Worm (Caenorhabditis elegans) whole organism, early embryonic: ENCODE results near the gene mes-4.

Experiments used
- B0310.2 ChIP-seq: sonication (generic microtip); optimal IDR thresholded peaks from 2 replicates; lab custom pipeline; 2016; ENCODE audit warnings: mild to moderate bottlenecking, missing genetic modification characterization, missing compliant biosample characterization
- F13C5.2 ChIP-seq: sonication (generic microtip); optimal IDR thresholded peaks from 2 replicates; lab custom pipeline; 2017; ENCODE audit warnings: mild to moderate bottlenecking, missing genetic modification characterization, inconsistent platforms, missing compliant biosample characterization
- aly-1 ChIP-seq: sonication (generic microtip); optimal IDR thresholded peaks from 2 replicates; lab custom pipeline; 2016; ENCODE audit warnings: missing genetic modification characterization, missing compliant biosample characterization
- ama-1 ChIP-seq: fragments of 150-350 bp; optimal IDR thresholded peaks from 2 replicates; lab custom pipeline; 2014
- ceh-13 ChIP-seq: fragments of 200-800 bp; sonication (Bioruptor generic); optimal IDR thresholded peaks from 2 replicates; lab custom pipeline; 2018; ENCODE audit warnings: mild to moderate bottlenecking, missing genetic modification characterization, missing compliant biosample characterization
- ceh-36 ChIP-seq: sonication (generic microtip); optimal IDR thresholded peaks from 2 replicates; lab custom pipeline; 2016; ENCODE audit warnings: missing genetic modification characterization, inconsistent platforms, missing compliant biosample characterization
- ets-7 ChIP-seq: sonication (generic microtip); optimal IDR thresholded peaks from 2 replicates; lab custom pipeline; 2016; ENCODE audit warnings: missing genotype, missing genetic modification characterization, missing compliant biosample characterization
- flt-1 ChIP-seq: fragments of 200-800 bp; sonication (Bioruptor generic); IDR thresholded peaks from 2 replicates; pipeline ENCODE4 v1.3.6; 2022; ENCODE audit warnings: missing genetic modification characterization, missing compliant biosample characterization
- hmbx-1 ChIP-seq: sonication (generic microtip); optimal IDR thresholded peaks from 2 replicates; lab custom pipeline; 2016; ENCODE audit warnings: mild to moderate bottlenecking, missing genetic modification characterization, missing compliant biosample characterization
- hmg-4 ChIP-seq: fragments of 200-800 bp; sonication (Bioruptor generic); optimal IDR thresholded peaks from 2 replicates; lab custom pipeline; 2018; ENCODE audit warnings: mild to moderate bottlenecking, missing genetic modification characterization, missing compliant biosample characterization
- hnd-1 ChIP-seq: sonication (generic microtip); optimal IDR thresholded peaks from 2 replicates; lab custom pipeline; 2016; ENCODE audit warnings: missing genetic modification characterization, missing compliant biosample characterization
- pes-1 ChIP-seq: fragments of 200-800 bp; sonication (Bioruptor generic); IDR thresholded peaks from 2 replicates; pipeline ENCODE4 v1.3.6; 2022; ENCODE audit warnings: missing genetic modification reagents, missing genetic modification characterization, missing compliant biosample characterization
- scrt-1 ChIP-seq: fragments of 200-800 bp; sonication (Bioruptor generic); IDR thresholded peaks from 2 replicates; pipeline ENCODE4 v1.3.6; 2022; ENCODE audit warnings: missing genetic modification characterization, missing compliant biosample characterization
- sea-1 ChIP-seq: fragments of 200-800 bp; sonication (Bioruptor generic); conservative IDR thresholded peaks from 2 replicates; pipeline ENCODE4 v1.3.6; 2022; ENCODE audit warnings: missing genetic modification characterization, missing compliant biosample characterization
- tbx-11 ChIP-seq: fragments of 200-800 bp; sonication (Bioruptor generic); IDR thresholded peaks from 2 replicates; pipeline ENCODE4 v1.3.6; 2022; ENCODE audit warnings: missing genetic modification characterization, missing compliant biosample characterization
- tbx-37 ChIP-seq: fragments of 200-800 bp; sonication (Bioruptor generic); conservative IDR thresholded peaks from 2 replicates; pipeline ENCODE4 v1.3.6; 2022; ENCODE audit warnings: missing genetic modification reagents, missing genetic modification characterization, missing compliant biosample characterization
- tra-4 ChIP-seq: sonication (generic microtip); optimal IDR thresholded peaks from 2 replicates; lab custom pipeline; 2017; ENCODE audit warnings: missing genetic modification characterization, missing compliant biosample characterization

Gene mes-4

DNA sequence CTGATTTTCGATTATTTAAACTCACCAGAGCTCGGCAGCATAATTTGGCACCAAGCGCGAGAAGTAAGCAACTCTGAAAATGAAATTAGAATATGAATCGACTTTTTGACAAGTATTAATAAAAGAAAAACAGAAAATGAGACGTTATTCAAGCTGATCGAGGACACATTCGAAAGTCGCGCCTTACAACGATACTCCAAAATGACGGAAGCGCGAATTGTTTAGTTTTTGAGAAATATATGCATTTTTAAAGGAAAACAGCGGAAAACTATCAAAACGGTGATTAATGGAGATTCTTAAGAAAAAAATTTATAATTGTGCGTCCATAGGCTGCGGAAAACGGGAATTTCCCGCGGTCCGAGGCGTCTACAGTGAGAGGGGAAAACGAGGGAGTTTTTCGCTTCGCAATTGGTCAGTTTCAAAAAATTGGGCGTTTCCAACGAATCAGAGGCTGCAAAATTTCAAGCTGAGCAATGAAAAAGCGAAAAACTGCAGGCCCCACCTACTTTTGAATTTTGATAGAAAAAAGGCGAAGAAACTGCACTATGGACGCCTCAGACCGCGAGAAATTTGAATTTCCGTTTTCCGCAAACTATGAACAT, at the start of gene mes-4:
Gene mes-4 (minus strand): TSS at position 73 of the 602 bp plus-strand sequence.
- TF ChIP-seq F13C5.2 (tag; lab: Kevin White, UChicago) (peak; percentile 33), aly-1 (tag; lab: Kevin White, UChicago) (no peak)

DNA sequence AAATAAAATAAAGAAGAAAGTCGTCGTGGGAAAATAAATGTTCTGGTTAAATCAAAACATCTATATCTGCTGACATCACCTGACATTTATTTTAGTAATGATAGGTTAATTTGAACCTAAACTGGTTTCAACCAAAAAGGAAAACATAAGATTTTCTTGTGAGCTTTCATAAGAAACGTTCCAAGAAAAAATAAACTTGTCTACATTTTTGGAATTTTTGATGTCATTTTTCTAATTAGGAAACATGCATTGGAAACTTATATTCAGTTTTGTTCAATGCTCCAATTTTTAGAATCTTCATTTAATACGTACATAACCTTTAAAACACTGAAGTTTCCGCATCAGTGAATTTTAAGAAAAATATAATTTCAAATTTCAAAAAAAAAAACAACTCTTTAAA, 48.4 kb upstream of the mes-4 start:
- no peak for TF ChIP-seq ama-1 (lab: Kevin White, UChicago)
- TF ChIP-seq tbx-11 (GFP tag; lab: Robert Waterston, UW), result no peak
- TF ChIP-seq aly-1 (tag; lab: Kevin White, UChicago), result no peak
- TF ChIP-seq ceh-36 (tag; lab: Kevin White, UChicago), result no peak
- no peak for TF ChIP-seq ceh-13 (GFP tag; lab: Kevin White, UChicago)
- TF ChIP-seq sea-1 (GFP tag; lab: Robert Waterston, UW), result no peak

DNA sequence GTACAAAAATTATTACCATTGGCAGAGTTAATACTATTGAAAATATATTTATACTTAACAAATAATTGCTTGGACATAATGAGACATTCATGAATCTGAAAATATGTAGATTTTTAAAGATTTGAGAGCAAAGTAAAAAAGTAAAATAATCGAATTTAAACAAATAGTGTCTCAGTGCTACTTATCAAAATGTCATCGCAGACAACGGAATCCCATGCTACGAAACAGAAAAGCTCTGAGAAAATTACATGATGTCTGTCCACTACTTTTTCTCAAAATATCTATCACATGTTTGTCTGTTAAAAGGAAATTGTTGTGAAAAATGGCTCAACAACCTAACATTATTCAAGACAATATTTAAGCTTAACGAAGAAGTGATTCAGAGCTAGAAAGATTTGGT, 47.0 kb upstream of the mes-4 start, which contains the start of gene T10G3.4:
Gene T10G3.4 (minus strand): TSS at position 101 of the 400 bp plus-strand sequence.
- TF ChIP-seq flt-1 (GFP tag; lab: Robert Waterston, UW) (no peak), ets-7 (tag; lab: Kevin White, UChicago) (no peak), sea-1 (GFP tag; lab: Robert Waterston, UW) (no peak), tbx-37 (no peak)

DNA sequence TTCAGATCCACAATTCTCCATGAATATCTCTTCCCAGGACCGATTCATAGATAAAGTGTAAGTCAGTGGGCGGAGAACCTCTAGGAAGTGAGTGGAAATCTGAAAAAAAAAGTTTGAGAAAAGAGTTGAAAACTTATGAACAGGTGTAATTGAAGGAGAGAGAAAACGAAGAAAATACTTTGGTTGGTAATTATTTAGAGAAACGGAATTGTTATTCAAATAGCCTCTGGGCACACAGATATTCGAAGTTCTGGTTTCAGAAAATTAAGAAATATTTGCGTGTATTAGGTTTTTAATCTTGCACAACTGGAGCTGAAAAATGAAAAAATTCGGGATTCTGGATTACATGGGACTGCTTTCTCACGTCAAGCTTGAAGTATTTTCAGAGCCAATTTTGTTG, 42.4 kb upstream of the mes-4 start, which contains the start of gene T10G3.2:
Gene T10G3.2 (minus strand): TSS at position 101 of the 400 bp plus-strand sequence.
- TF ChIP-seq ceh-13 (GFP tag; lab: Kevin White, UChicago) (no peak), ets-7 (tag; lab: Kevin White, UChicago) (no peak), ceh-36 (tag; lab: Kevin White, UChicago) (no peak), hnd-1 (tag; lab: Kevin White, UChicago) (no peak), tbx-37 (no peak), hmbx-1 (no peak), pes-1 (GFP tag; lab: Robert Waterston, UW) (no peak)

DNA sequence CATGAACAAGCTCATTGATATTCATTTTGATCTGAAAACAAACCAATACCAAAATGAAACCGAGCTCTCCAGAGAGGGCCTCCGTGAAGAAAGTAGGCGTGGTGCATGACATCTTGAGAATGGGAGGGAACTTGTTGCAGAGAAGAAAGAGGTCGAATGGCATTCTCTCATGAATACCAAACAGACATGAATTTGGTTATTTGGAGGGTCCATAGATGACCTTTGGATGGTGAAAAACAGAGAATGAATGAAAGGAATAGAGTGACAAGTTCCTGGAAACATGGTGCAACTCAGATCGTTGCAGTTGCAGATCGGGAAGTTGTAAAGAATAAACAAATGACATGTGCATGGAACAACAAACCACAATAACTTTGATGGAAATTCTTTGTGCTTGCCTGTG, 39.0 kb upstream of the mes-4 start, which contains the start of gene T10G3.8:
Gene T10G3.8 (minus strand): TSS at position 101 of the 400 bp plus-strand sequence.
- TF ChIP-seq ets-7 (tag; lab: Kevin White, UChicago) (no peak), B0310.2 (tag; lab: Kevin White, UChicago) (no peak), sea-1 (GFP tag; lab: Robert Waterston, UW) (no peak), hnd-1 (tag; lab: Kevin White, UChicago) (no peak), flt-1 (GFP tag; lab: Robert Waterston, UW) (no peak), scrt-1 (no peak), ceh-13 (GFP tag; lab: Kevin White, UChicago) (no peak), ama-1 (lab: Kevin White, UChicago) (no peak)

DNA sequence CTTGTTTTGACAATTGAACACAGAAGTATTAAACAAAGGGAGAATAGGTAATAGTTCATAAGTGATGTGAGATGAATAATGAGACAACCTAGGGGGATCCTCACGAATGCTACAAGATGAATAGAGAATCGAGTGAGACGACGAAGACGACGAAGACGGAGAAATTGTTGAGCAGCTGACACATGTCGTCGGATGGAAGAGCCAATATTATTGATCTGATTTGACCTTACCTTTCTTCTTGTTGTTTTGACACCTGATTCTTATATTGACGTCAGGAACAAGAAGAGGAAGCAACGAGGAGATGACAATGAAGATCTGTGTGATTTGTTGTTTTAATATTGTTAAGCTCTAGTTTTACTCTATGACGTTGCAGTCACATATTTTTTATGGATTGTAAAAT, 36.1 kb upstream of the mes-4 start, which contains the start of gene T10G3.1:
Gene T10G3.1 (minus strand): TSS at position 213 of the 400 bp plus-strand sequence.
- TF ChIP-seq ceh-36 (tag; lab: Kevin White, UChicago), result no peak
- TF ChIP-seq hmg-4 (GFP tag; lab: Kevin White, UChicago), result no peak
- no peak for TF ChIP-seq tbx-37
- no peak for TF ChIP-seq F13C5.2 (tag; lab: Kevin White, UChicago)
- TF ChIP-seq tra-4 (tag; lab: Kevin White, UChicago), result no peak
- no peak for TF ChIP-seq scrt-1
- TF ChIP-seq ets-7 (tag; lab: Kevin White, UChicago), result no peak
- no peak for TF ChIP-seq ceh-13 (GFP tag; lab: Kevin White, UChicago)
- TF ChIP-seq ama-1 (lab: Kevin White, UChicago), result no peak
- no peak for TF ChIP-seq flt-1 (GFP tag; lab: Robert Waterston, UW)
- no peak for TF ChIP-seq sea-1 (GFP tag; lab: Robert Waterston, UW)
- TF ChIP-seq pes-1 (GFP tag; lab: Robert Waterston, UW), result no peak
- no peak for TF ChIP-seq hnd-1 (tag; lab: Kevin White, UChicago)
- TF ChIP-seq hmbx-1, result no peak
- TF ChIP-seq aly-1 (tag; lab: Kevin White, UChicago), result no peak
- TF ChIP-seq tbx-11 (GFP tag; lab: Robert Waterston, UW), result no peak

DNA sequence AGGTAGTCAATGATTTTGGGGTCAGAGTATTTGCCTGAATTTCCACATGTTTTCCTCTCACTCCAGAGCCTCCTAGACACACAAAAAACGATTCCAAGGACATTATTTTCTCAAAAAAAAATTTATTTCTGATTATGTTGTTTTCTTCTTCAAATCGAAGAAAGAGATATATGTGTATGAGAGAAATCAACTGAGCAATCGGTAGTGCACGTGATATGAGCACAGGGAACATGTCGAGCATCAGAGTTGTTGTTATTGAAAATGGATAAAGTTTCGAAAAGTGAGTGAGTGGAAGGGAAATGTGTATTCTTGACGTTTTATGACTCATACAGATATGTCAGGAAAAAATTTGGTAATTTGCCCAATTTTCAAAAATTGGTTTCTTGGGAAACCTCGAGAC, 34.7 kb upstream of the mes-4 start:
- no peak for TF ChIP-seq F13C5.2 (tag; lab: Kevin White, UChicago)
- TF ChIP-seq ceh-13 (GFP tag; lab: Kevin White, UChicago), result no peak
- no peak for TF ChIP-seq hnd-1 (tag; lab: Kevin White, UChicago)
- no peak for TF ChIP-seq hmg-4 (GFP tag; lab: Kevin White, UChicago)

DNA sequence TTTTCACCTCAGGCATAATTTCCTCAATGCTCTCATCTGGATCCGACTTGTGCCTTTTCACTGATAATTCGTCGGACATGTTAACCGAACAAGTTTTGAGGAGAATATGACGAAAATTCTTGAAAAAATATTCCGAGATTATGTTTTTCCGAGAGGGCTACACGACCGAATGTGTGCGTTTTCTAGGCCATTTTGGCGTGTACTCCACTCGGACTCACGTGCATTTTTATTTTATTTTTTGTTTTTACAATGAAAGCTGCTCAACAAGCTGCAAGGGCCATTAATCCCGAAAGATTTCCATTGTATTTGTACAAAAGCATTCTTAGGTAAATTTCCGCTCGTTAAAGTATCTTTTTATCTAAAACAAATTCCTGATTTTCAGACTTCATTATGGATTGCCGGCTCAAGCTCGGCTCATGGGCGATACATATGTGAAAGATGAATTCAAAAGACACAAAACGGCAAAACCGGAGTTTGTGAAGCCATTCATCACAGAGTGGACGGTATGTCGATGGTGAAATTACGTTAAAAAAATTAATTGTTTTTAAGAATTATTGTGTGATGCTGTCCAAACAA, 30.9 kb upstream of the mes-4 start, which contains the start of the genes F25H9.6 and F25H9.7:
Gene F25H9.6 (minus strand): TSS at position 172 of the 576 bp plus-strand sequence.
Gene F25H9.7 (plus strand): TSS at position 187 of the 576 bp plus-strand sequence.
- TF ChIP-seq F13C5.2 (tag; lab: Kevin White, UChicago) (peak; percentile 64), ama-1 (lab: Kevin White, UChicago) (no peak), pes-1 (GFP tag; lab: Robert Waterston, UW) (peak; percentile 72), hmg-4 (GFP tag; lab: Kevin White, UChicago) (no peak), tbx-11 (GFP tag; lab: Robert Waterston, UW) (0 out of 2 replicates have a peak, but pooled peaks have one; percentile 17), flt-1 (GFP tag; lab: Robert Waterston, UW) (peak; percentile 58), scrt-1 (0 out of 2 replicates have a peak, but pooled peaks have one; percentile 32), tra-4 (tag; lab: Kevin White, UChicago) (no peak), tbx-37 (peak; percentile 89), sea-1 (GFP tag; lab: Robert Waterston, UW) (no peak), hnd-1 (tag; lab: Kevin White, UChicago) (peak; percentile 7), ceh-13 (GFP tag; lab: Kevin White, UChicago) (no peak), hmbx-1 (no peak), ets-7 (tag; lab: Kevin White, UChicago) (peak; percentile 37), B0310.2 (tag; lab: Kevin White, UChicago) (no peak), ceh-36 (tag; lab: Kevin White, UChicago) (no peak)
